Worm (Caenorhabditis elegans) whole organism, mixed stage, embryonic: ENCODE results near the gene yif-1.

Source experiments
- M03D4.4 ChIP-seq: sonication (generic microtip); optimal IDR thresholded peaks from 2 replicates; lab custom pipeline; 2017; ENCODE audit warnings: mild to moderate bottlenecking, missing genetic modification characterization, missing compliant biosample characterization
- bed-3 ChIP-seq: fragments of 200-800 bp; sonication (Bioruptor generic); optimal IDR thresholded peaks from 3 replicates; lab custom pipeline; 2018; ENCODE audit warnings: mild to moderate bottlenecking, missing genetic modification characterization, moderate library complexity, missing compliant biosample characterization
- ceh-39 ChIP-seq: fragments of 150-350 bp; optimal IDR thresholded peaks from 2 replicates; lab custom pipeline; 2014; ENCODE audit warnings: missing biosample characterization, missing genetic modification characterization
- ceh-43 ChIP-seq: fragments of 200-800 bp; sonication (Bioruptor generic); optimal IDR thresholded peaks from 2 replicates; lab custom pipeline; 2018; ENCODE audit warnings: mild to moderate bottlenecking, missing genetic modification characterization, moderate library complexity, missing compliant biosample characterization
- ceh-83 ChIP-seq: fragments of 200-800 bp; sonication (Bioruptor generic); optimal IDR thresholded peaks from 2 replicates; lab custom pipeline; 2018; ENCODE audit warnings: mild to moderate bottlenecking, missing genetic modification characterization, missing compliant biosample characterization
- ces-1 ChIP-seq: fragments of 150-350 bp; optimal IDR thresholded peaks from 2 replicates; lab custom pipeline; 2014; ENCODE audit warnings: missing biosample characterization, missing genetic modification reagents, missing genetic modification characterization
- cnd-1 ChIP-seq: fragments of 200-800 bp; sonication (Bioruptor generic); optimal IDR thresholded peaks from 2 replicates; lab custom pipeline; 2018; ENCODE audit warnings: mild to moderate bottlenecking, missing genetic modification characterization, missing compliant biosample characterization
- drap-1 ChIP-seq: fragments of 200-800 bp; sonication (Bioruptor generic); optimal IDR thresholded peaks from 3 replicates; lab custom pipeline; 2018; ENCODE audit warnings: mild to moderate bottlenecking, missing genetic modification characterization, missing compliant biosample characterization
- elt-1 ChIP-seq: sonication (generic microtip); optimal IDR thresholded peaks from 2 replicates; lab custom pipeline; 2017; ENCODE audit warnings: missing genetic modification characterization, mild to moderate bottlenecking, missing compliant biosample characterization, antibody characterized with exemption, moderate library complexity, borderline replicate concordance; ENCODE audit not compliant: insufficient read depth
- elt-3 ChIP-seq: fragments of 150-350 bp; optimal IDR thresholded peaks from 2 replicates; lab custom pipeline; 2014; ENCODE audit warnings: missing biosample characterization, missing genetic modification characterization
- flh-1 ChIP-seq: fragments of 200-800 bp; sonication (Bioruptor generic); optimal IDR thresholded peaks from 2 replicates; lab custom pipeline; 2018; ENCODE audit warnings: mild to moderate bottlenecking, missing genetic modification characterization, moderate library complexity, missing compliant biosample characterization
- ham-2 ChIP-seq: fragments of 200-800 bp; sonication (Bioruptor generic); optimal IDR thresholded peaks from 2 replicates; lab custom pipeline; 2018; ENCODE audit warnings: mild to moderate bottlenecking, missing genetic modification characterization, missing compliant biosample characterization
- hlh-1 ChIP-seq: fragments of 150-350 bp; optimal IDR thresholded peaks from 2 replicates; lab custom pipeline; 2014; ENCODE audit warnings: missing biosample characterization, missing genetic modification reagents, missing genetic modification characterization
- lin-13 ChIP-seq: fragments of 150-350 bp; optimal IDR thresholded peaks from 2 replicates; lab custom pipeline; 2014; ENCODE audit warnings: missing biosample characterization, missing genetic modification characterization
- lin-32 ChIP-seq: fragments of 200-800 bp; sonication (Bioruptor generic); optimal IDR thresholded peaks from 2 replicates; lab custom pipeline; 2018; ENCODE audit warnings: mild to moderate bottlenecking, missing genetic modification characterization, missing compliant biosample characterization
- lsy-2 ChIP-seq: fragments of 150-350 bp; optimal IDR thresholded peaks from 2 replicates; lab custom pipeline; 2014; ENCODE audit warnings: missing biosample characterization, missing genetic modification characterization
- mab-5 ChIP-seq: fragments of 150-350 bp; optimal IDR thresholded peaks from 2 replicates; lab custom pipeline; 2014; ENCODE audit warnings: missing biosample characterization, missing genetic modification characterization
- mep-1 ChIP-seq: fragments of 150-350 bp; optimal IDR thresholded peaks from 2 replicates; lab custom pipeline; 2017; ENCODE audit warnings: missing biosample characterization, missing genetic modification reagents, missing genetic modification characterization, inconsistent platforms
- mls-2 ChIP-seq: sonication (generic microtip); optimal IDR thresholded peaks from 2 replicates; lab custom pipeline; 2016; ENCODE audit warnings: mild to moderate bottlenecking, missing genetic modification characterization, moderate library complexity, missing compliant biosample characterization
- nhr-2 ChIP-seq: fragments of 150-350 bp; optimal IDR thresholded peaks from 2 replicates; lab custom pipeline; 2014; ENCODE audit warnings: missing biosample characterization, missing genetic modification characterization
- nhr-237 ChIP-seq: fragments of 150-350 bp; optimal IDR thresholded peaks from 2 replicates; lab custom pipeline; 2014; ENCODE audit warnings: missing biosample characterization, missing genetic modification characterization
- nhr-28 ChIP-seq: fragments of 150-350 bp; optimal IDR thresholded peaks from 2 replicates; lab custom pipeline; 2014; ENCODE audit warnings: missing biosample characterization, missing genetic modification characterization
- nhr-76 ChIP-seq: sonication (generic microtip); optimal IDR thresholded peaks from 2 replicates; lab custom pipeline; 2017; ENCODE audit warnings: missing biosample characterization, missing genetic modification characterization
- pha-4 ChIP-seq: fragments of 150-350 bp; optimal IDR thresholded peaks from 2 replicates; lab custom pipeline; 2018; ENCODE audit warnings: missing biosample characterization, missing genetic modification reagents, missing genetic modification characterization
- sem-2 ChIP-seq: fragments of 200-800 bp; sonication (Bioruptor generic); optimal IDR thresholded peaks from 2 replicates; lab custom pipeline; 2018; ENCODE audit warnings: mild to moderate bottlenecking, missing genetic modification characterization, missing compliant biosample characterization
- snpc-4 ChIP-seq: fragments of 150-350 bp; optimal IDR thresholded peaks from 2 replicates; lab custom pipeline; 2014; ENCODE audit warnings: missing biosample characterization, missing genetic modification characterization
- sptf-1 ChIP-seq: sonication (generic microtip); optimal IDR thresholded peaks from 2 replicates; lab custom pipeline; 2017; ENCODE audit warnings: mild to moderate bottlenecking, missing genetic modification characterization, moderate library complexity, missing compliant biosample characterization
- tbx-8 ChIP-seq: fragments of 200-800 bp; sonication (Bioruptor generic); optimal IDR thresholded peaks from 2 replicates; lab custom pipeline; 2018; ENCODE audit warnings: mild to moderate bottlenecking, missing genetic modification characterization, moderate library complexity, missing compliant biosample characterization
- unc-120 ChIP-seq: sonication (generic microtip); optimal IDR thresholded peaks from 2 replicates; lab custom pipeline; 2017; ENCODE audit warnings: missing genetic modification characterization, missing compliant biosample characterization; ENCODE audit not compliant: poor library complexity, severe bottlenecking
- unc-39 ChIP-seq: fragments of 150-350 bp; optimal IDR thresholded peaks from 2 replicates; lab custom pipeline; 2014; ENCODE audit warnings: missing biosample characterization, missing genetic modification characterization
- unc-62 ChIP-seq: fragments of 150-350 bp; optimal IDR thresholded peaks from 2 replicates; lab custom pipeline; 2014; ENCODE audit warnings: missing biosample characterization, missing genetic modification reagents, missing genetic modification characterization
- ztf-11 ChIP-seq: fragments of 150-350 bp; optimal IDR thresholded peaks from 2 replicates; lab custom pipeline; 2014; ENCODE audit warnings: missing biosample characterization, missing genetic modification characterization

The yif-1 gene

ce11 chrV:10043234-10043796, 11.4 kb downstream of the yif-1 start, which contains the start of gene T06E8.8:
Gene T06E8.8 (plus strand): TSS chrV:10043746.
- TF ChIP-seq sptf-1 (peak; percentile 3), flh-1 (GFP tag; lab: Kevin White, UChicago) (no peak), drap-1 (GFP tag; lab: Kevin White, UChicago) (no peak)

- TF ChIP-seq elt-3: no peak
- no peak for TF ChIP-seq ceh-83
- TF ChIP-seq bed-3: no peak
- peak; percentile 28 for TF ChIP-seq hlh-1 (tag; lab: Kevin White, UChicago)
- peak; percentile 3 for TF ChIP-seq ceh-39
- no peak for TF ChIP-seq drap-1 (GFP tag; lab: Kevin White, UChicago)
- TF ChIP-seq elt-1: no peak
- TF ChIP-seq lsy-2 (tag; lab: Kevin White, UChicago): peak; percentile 95
- TF ChIP-seq lin-13 (tag; lab: Kevin White, UChicago): peak; percentile 45
- no peak for TF ChIP-seq flh-1 (GFP tag; lab: Kevin White, UChicago)
- TF ChIP-seq ztf-11: no peak
- no peak for TF ChIP-seq nhr-28 (tag; lab: Kevin White, UChicago)
- TF ChIP-seq nhr-76 (tag; lab: Kevin White, UChicago): no peak
- no peak for TF ChIP-seq snpc-4 (tag; lab: Kevin White, UChicago)
- peak; percentile 52 for TF ChIP-seq nhr-237
- TF ChIP-seq ces-1 (GFP tag; lab: Kevin White, UChicago): peak; percentile 77
- TF ChIP-seq unc-62: peak; percentile 71
- peak; percentile 0 for TF ChIP-seq nhr-2 (tag; lab: Kevin White, UChicago)
- TF ChIP-seq mep-1 (tag; lab: Kevin White, UChicago): peak; percentile 51
- TF ChIP-seq lin-32 (GFP tag; lab: Kevin White, UChicago): no peak
- no peak for TF ChIP-seq sptf-1
- TF ChIP-seq M03D4.4 (tag; lab: Kevin White, UChicago): no peak
- no peak for TF ChIP-seq mab-5 (tag; lab: Kevin White, UChicago)
- TF ChIP-seq sem-2 (GFP tag; lab: Kevin White, UChicago): no peak
- no peak for TF ChIP-seq unc-39
- peak; percentile 77 for TF ChIP-seq pha-4 (tag; lab: Kevin White, UChicago)
Observed at ce11 chrV:10042254-10042653, 12.5 kb downstream of the yif-1 start.

ce11 chrV:10041484-10041883, 13.2 kb downstream of the yif-1 start:
- peak; percentile 63 for TF ChIP-seq sptf-1
- no peak for TF ChIP-seq lin-13 (tag; lab: Kevin White, UChicago)
- TF ChIP-seq flh-1 (GFP tag; lab: Kevin White, UChicago): no peak

ce11 chrV:10039837-10040236, 14.9 kb downstream of the yif-1 start:
- TF ChIP-seq nhr-76 (tag; lab: Kevin White, UChicago) (no peak), lin-32 (GFP tag; lab: Kevin White, UChicago) (no peak), unc-62 (peak; percentile 49), lin-13 (tag; lab: Kevin White, UChicago) (peak; percentile 69), flh-1 (GFP tag; lab: Kevin White, UChicago) (no peak), ham-2 (GFP tag; lab: Kevin White, UChicago) (peak; percentile 41), sem-2 (GFP tag; lab: Kevin White, UChicago) (no peak), snpc-4 (tag; lab: Kevin White, UChicago) (no peak), sptf-1 (peak; percentile 68), mep-1 (tag; lab: Kevin White, UChicago) (peak; percentile 50), nhr-2 (tag; lab: Kevin White, UChicago) (peak; percentile 67), elt-1 (no peak), mls-2 (tag; lab: Kevin White, UChicago) (peak; percentile 63), ces-1 (GFP tag; lab: Kevin White, UChicago) (peak; percentile 58), bed-3 (peak; percentile 20), nhr-237 (peak; percentile 15), elt-3 (no peak), drap-1 (GFP tag; lab: Kevin White, UChicago) (peak; percentile 18), cnd-1 (tag; lab: Kevin White, UChicago) (peak; percentile 11), ceh-39 (peak; percentile 29), lsy-2 (tag; lab: Kevin White, UChicago) (peak; percentile 74), mab-5 (tag; lab: Kevin White, UChicago) (no peak), unc-120 (tag; lab: Kevin White, UChicago) (peak; percentile 78), hlh-1 (tag; lab: Kevin White, UChicago) (peak; percentile 60), M03D4.4 (tag; lab: Kevin White, UChicago) (peak; percentile 10), ceh-43 (no peak), pha-4 (tag; lab: Kevin White, UChicago) (peak; percentile 22), tbx-8 (GFP tag; lab: Kevin White, UChicago) (no peak), ztf-11 (no peak)
